Worm (Caenorhabditis elegans): ENCODE results near the gene C35B1.3.

- TF ChIP-seq snpc-1.1 (tag; optimal IDR thresholded peaks at IDR 0.05; ENCODE audit: insufficient read depth) (no peak), rpc-1 (optimal IDR thresholded peaks at IDR 0.05) (no peak), rpc-1 (tag; optimal IDR thresholded peaks at IDR 0.05) (no peak), F37B4.10 (GFP tag; IDR thresholded peaks at IDR 0.05) (no peak), Y53F4B.3 (GFP tag; IDR thresholded peaks at IDR 0.05) (no peak), lin-35 (GFP tag; optimal IDR thresholded peaks at IDR 0.05) (no peak), T26A5.8 (tag; optimal IDR thresholded peaks at IDR 0.05) (no peak), T07F8.4 (tag; optimal IDR thresholded peaks at IDR 0.05) (no peak), efl-1 (GFP tag; optimal IDR thresholded peaks at IDR 0.05) (no peak), B0336.3 (GFP tag; IDR thresholded peaks at IDR 0.05) (no peak)
Measured at ce11 chrIV:4052274-4052673, 28.7 kb upstream of the C35B1.3 start.

Data from whole organism, young adult.